Fruit fly (Drosophila melanogaster): ENCODE results near the gene tilB.

dm6 chrX:22479207-22479820 lies 29.8 kb downstream of the tilB start:
- TF ChIP-seq CG8478 (optimal IDR thresholded peaks at IDR 0.05): no peak
- no peak for TF ChIP-seq CTCF (optimal IDR thresholded peaks at IDR 0.05)

Measured in S2 (cell line).